Fruit fly (Drosophila melanogaster): Measurements from ENCODE around the gene CG7231.
A peak's percentile ranks its signal among the peaks of the same experiment; 100 is the strongest.

The CG7231 gene

DNA sequence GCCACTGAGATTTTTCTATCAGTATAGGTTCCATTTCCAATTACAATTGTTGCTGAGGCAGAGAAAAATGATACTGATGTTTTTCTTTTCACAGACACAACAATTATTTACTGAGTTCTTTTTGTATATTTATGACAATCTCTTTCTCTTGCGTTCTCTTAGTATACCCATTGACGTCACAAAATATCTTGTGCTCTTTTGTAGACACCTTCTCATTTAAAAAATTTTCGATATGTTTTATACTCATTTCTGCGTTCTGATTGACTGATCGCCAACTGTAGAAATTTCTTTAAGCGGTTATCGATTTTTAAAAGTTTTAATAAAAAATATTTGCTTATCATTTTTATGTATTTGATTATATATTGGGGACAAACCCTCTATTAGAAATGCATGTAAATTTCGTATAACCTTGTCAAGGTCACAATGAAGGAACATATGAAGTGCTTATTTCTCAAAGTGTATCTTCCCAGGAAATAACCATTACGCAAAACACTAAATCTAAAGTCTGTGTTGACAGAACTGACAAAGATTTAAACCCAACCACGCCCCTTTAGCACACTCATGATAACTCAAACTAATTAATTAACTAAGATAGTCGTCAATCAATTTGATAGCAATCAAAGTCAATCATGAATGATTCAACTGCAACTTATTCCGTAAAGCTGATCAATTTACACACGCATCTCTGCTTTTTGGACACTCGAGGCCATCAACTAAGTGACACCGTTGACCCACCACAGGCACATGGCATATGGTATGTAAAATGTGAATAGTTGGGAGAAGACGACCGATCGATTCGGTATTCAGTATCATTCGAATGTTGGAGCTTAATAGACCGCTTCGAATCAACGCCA, 27.1 kb downstream of the CG7231 start, which contains the start of the genes Glyat and Tg:
Gene Glyat, minus strand, starts transcription at position 51 of the 854 bp plus-strand sequence.
Gene Tg, plus strand, starts transcription at position 804 of the 854 bp plus-strand sequence.
- TF ChIP-seq Gug (GFP tag; IDR thresholded peaks at IDR 0.05) (no peak), eg (GFP tag; IDR thresholded peaks at IDR 0.05) (peak; percentile 34; the same call in 1 of the 3 replicates), CG10631 (GFP tag; optimal IDR thresholded peaks at IDR 0.05) (no peak), CG3919 (GFP tag; optimal IDR thresholded peaks at IDR 0.05) (no peak), Sox15 (GFP tag; optimal IDR thresholded peaks at IDR 0.05) (no peak), CG6808 (GFP tag; optimal IDR thresholded peaks at IDR 0.05) (no peak), fkh (GFP tag; optimal IDR thresholded peaks at IDR 0.05) (peak; percentile 23), Eip78C (GFP tag) (peak; percentile 14), dsx (GFP tag; optimal IDR thresholded peaks at IDR 0.05; ENCODE audit: poor library complexity, severe bottlenecking) (peak; percentile 5), CG6854 (GFP tag; optimal IDR thresholded peaks at IDR 0.05) (no peak), CG11902 (GFP tag; optimal IDR thresholded peaks at IDR 0.05) (no peak), esn (GFP tag; optimal IDR thresholded peaks at IDR 0.05) (no peak), Eip93F (GFP tag; optimal IDR thresholded peaks at IDR 0.05) (no peak), CG16779 (tag; optimal IDR thresholded peaks at IDR 0.05) (no peak)

- TF ChIP-seq pdm3 (GFP tag; optimal IDR thresholded peaks at IDR 0.05) (no peak), Smox (GFP tag; optimal IDR thresholded peaks at IDR 0.05) (no peak), spab (GFP tag; optimal IDR thresholded peaks at IDR 0.05) (no peak), achi (GFP tag; optimal IDR thresholded peaks at IDR 0.05) (no peak), Eip78C (GFP tag) (peak; percentile 45), Gug (GFP tag; IDR thresholded peaks at IDR 0.05) (no peak)
Measured at dm6 chr2L:8012551-8012950, 28.8 kb downstream of the CG7231 start.

DNA sequence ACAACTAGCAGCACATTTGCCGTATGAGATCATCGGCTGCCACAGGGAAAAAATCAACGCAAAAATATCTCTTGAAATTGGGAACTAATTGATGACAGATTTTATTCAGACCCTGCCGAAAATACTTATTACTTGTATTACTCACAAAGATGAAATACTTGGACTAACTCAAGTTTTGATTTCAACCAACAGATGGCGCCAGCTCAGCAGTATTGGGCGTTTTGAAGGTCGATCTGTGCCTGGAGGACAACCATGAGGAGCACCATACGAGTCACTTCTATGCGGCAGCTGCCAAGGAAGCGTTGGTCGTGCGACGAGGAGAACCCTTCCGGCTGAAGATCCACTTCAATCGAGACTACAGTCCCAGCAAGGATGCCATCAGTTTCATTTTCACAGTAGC, 40.6 kb downstream of the CG7231 start:
- TF ChIP-seq Sox102F (GFP tag; optimal IDR thresholded peaks at IDR 0.05): no peak
- TF ChIP-seq CG10631 (GFP tag; optimal IDR thresholded peaks at IDR 0.05): no peak
- no peak for TF ChIP-seq dac (GFP tag; optimal IDR thresholded peaks at IDR 0.05)
- TF ChIP-seq CG3919 (GFP tag; optimal IDR thresholded peaks at IDR 0.05): no peak
- TF ChIP-seq Hr38 (GFP tag; optimal IDR thresholded peaks at IDR 0.05): no peak
- no peak for TF ChIP-seq esn (GFP tag; optimal IDR thresholded peaks at IDR 0.05)
- TF ChIP-seq fd59A (GFP tag; optimal IDR thresholded peaks at IDR 0.05): no peak
- TF ChIP-seq fd85E (GFP tag; optimal IDR thresholded peaks at IDR 0.05): no peak
- TF ChIP-seq CG31627 (GFP tag; optimal IDR thresholded peaks at IDR 0.05): no peak
- TF ChIP-seq cyc (GFP tag; optimal IDR thresholded peaks at IDR 0.05): no peak
- no peak for TF ChIP-seq ss (GFP tag; optimal IDR thresholded peaks at IDR 0.05)
- no peak for TF ChIP-seq CG8319 (GFP tag; optimal IDR thresholded peaks at IDR 0.05)
- no peak for TF ChIP-seq Hr39 (GFP tag; optimal IDR thresholded peaks at IDR 0.05)
- TF ChIP-seq eg (GFP tag; IDR thresholded peaks at IDR 0.05): no peak

DNA sequence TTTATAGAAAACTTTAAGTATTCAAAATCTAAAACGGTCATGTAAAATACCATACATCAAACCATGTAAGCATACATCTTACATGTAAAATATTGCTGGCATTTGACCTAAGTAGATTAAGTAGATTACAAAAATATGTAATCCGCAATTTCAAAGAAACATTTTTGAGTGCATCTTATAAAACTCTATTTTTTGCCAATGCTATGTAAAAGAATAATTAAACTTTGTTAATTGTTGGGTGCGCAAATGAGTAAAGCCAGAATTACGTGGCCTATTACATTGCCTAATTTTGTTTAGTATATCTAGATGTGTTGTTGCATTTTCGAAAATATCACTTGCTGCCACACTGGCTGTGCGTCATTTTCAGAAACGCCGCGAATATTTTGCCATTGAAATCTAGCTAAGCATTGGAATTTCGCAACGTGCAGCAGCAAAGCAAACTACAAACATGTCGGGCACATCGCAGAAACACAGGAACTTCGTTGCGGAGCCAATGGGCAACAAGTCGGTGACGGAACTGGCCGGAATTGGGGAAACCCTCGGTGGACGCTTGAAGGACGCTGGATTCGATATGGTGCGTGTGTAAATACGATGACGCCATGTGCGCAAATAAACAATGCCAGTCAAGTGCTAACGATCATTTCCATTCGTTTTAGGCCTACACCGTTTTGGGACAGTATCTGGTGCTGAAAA, 45.6 kb downstream of the CG7231 start, which contains the start of gene baf:
Gene baf, plus strand, starts transcription at position 303 of the 693 bp plus-strand sequence.
- peak; percentile 45 for TF ChIP-seq CG6854 (GFP tag; optimal IDR thresholded peaks at IDR 0.05)
- no peak for TF ChIP-seq CG8632 (GFP tag; optimal IDR thresholded peaks at IDR 0.05)
- peak; percentile 36 to 38 for TF ChIP-seq ss (GFP tag; optimal IDR thresholded peaks at IDR 0.05)
- no peak for TF ChIP-seq Gug (GFP tag; IDR thresholded peaks at IDR 0.05)
- peak; percentile 71 for TF ChIP-seq Eip78C (GFP tag)
- peak; percentile 58 for TF ChIP-seq achi (GFP tag; optimal IDR thresholded peaks at IDR 0.05)
- peak; percentile 89 for TF ChIP-seq fkh (GFP tag; optimal IDR thresholded peaks at IDR 0.05)
- no peak for TF ChIP-seq Eip93F (GFP tag; optimal IDR thresholded peaks at IDR 0.05)
- peak; percentile 7 for TF ChIP-seq CG3032 (tag; optimal IDR thresholded peaks at IDR 0.05)
